Worm (Caenorhabditis elegans) whole organism, young adult: ENCODE measurements around the gene dpy-6.

Source experiments
- F22D6.2 ChIP-seq: sonication (generic microtip); optimal IDR thresholded peaks from 2 replicates; lab custom pipeline; 2016; ENCODE audit warnings: mild to moderate bottlenecking, missing genetic modification characterization, missing compliant biosample characterization
- T07F8.4 ChIP-seq: sonication (generic microtip); optimal IDR thresholded peaks from 2 replicates; lab custom pipeline; 2016; ENCODE audit warnings: mild to moderate bottlenecking, missing genetic modification characterization, moderate library complexity, missing compliant biosample characterization
- Y79H2A.3 ChIP-seq: fragments of 200-800 bp; sonication (Bioruptor generic); conservative IDR thresholded peaks from 2 replicates; pipeline ENCODE4 v1.3.6; 2022; ENCODE audit warnings: missing genetic modification reagents, missing genetic modification characterization, missing compliant biosample characterization
- him-1 ChIP-seq: sonication (generic microtip); optimal IDR thresholded peaks from 2 replicates; lab custom pipeline; 2016; ENCODE audit warnings: missing genotype, missing genetic modification reagents, missing genetic modification characterization, missing compliant biosample characterization
- nfya-1 ChIP-seq: sonication (generic microtip); optimal IDR thresholded peaks from 2 replicates; lab custom pipeline; 2017; ENCODE audit warnings: antibody characterized with exemption, missing compliant biosample characterization, missing genetic modification characterization, borderline replicate concordance; ENCODE audit not compliant: insufficient read depth
- nhr-80 ChIP-seq: sonication (generic microtip); optimal IDR thresholded peaks from 2 replicates; lab custom pipeline; 2016; ENCODE audit warnings: missing genetic modification characterization, missing compliant biosample characterization
- pha-4 ChIP-seq: fragments of 150-350 bp; sonication (generic microtip); optimal IDR thresholded peaks from 2 replicates; lab custom pipeline; 2014; ENCODE audit warnings: missing biosample characterization, missing genetic modification reagents, missing genetic modification characterization
- unc-62 ChIP-seq: fragments of 150-350 bp; optimal IDR thresholded peaks from 2 replicates; lab custom pipeline; 2014; ENCODE audit warnings: missing biosample characterization, missing genetic modification reagents, missing genetic modification characterization

ce11 chrX:8489886-8490285 is 34.4 kb upstream of the dpy-6 start:
- TF ChIP-seq nhr-80 (tag; lab: Kevin White, UChicago): no peak
- TF ChIP-seq Y79H2A.3 (GFP tag; lab: Robert Waterston, UW): no peak
- no peak for TF ChIP-seq pha-4 (tag; lab: Kevin White, UChicago)
- no peak for TF ChIP-seq unc-62 (GFP tag; lab: Kevin White, UChicago)
- TF ChIP-seq T07F8.4 (tag; lab: Kevin White, UChicago): no peak
- TF ChIP-seq F22D6.2 (tag; lab: Kevin White, UChicago): no peak
- no peak for TF ChIP-seq him-1
- no peak for TF ChIP-seq nfya-1 (tag; lab: Kevin White, UChicago)
